Fruit fly (Drosophila melanogaster) whole organism, pupa: ENCODE data around the gene alpha-Est8.

Experiments used
- CG4496 ChIP-seq: fragments of 200-800 bp; sonication (Bioruptor generic); IDR thresholded peaks from 3 replicates; pipeline ENCODE4 v1.3.6; 2022; ENCODE audit warnings: missing biosample characterization, missing genetic modification characterization
- fd96Ca ChIP-seq: fragments of 200-800 bp; sonication (Bioruptor generic); IDR thresholded peaks from 3 replicates; pipeline ENCODE4 v1.3.6; 2022; ENCODE audit warnings: missing biosample characterization, missing genetic modification characterization

dm6 chr3R:7514232-7514863 lies 1.1 kb downstream of the alpha-Est8 start:
- no peak for TF ChIP-seq fd96Ca
- no peak for TF ChIP-seq CG4496 (GFP tag; lab: Robert Waterston, UW)
